Worm (Caenorhabditis elegans): ENCODE data around the gene Y38F1A.7.

The Y38F1A.7 gene

DNA sequence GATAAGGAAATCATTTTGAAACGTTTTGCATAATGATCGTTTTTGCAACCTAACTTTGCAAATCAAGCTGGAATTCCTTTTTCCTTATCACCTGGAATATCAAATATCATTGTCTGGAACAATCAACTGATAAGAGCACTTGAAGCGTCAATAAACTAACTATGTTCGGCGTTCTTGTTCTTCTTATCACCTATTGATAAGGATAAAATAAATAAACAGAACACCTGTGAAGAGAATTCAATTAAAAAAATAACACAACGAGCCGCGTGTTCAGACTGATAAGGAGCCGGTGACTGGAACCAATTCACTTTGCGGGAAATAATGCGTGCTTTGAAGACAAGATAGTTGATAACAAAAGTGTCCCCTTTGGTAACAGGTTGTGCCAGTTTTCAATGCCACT, 17.4 kb downstream of the Y38F1A.7 start, which contains the start of gene cyd-1:
TSS of gene cyd-1 (plus strand) at position 380 of the 400 bp plus-strand sequence.
- TF ChIP-seq php-3 (GFP tag; IDR thresholded peaks at IDR 0.05) = peak; percentile 94
- TF ChIP-seq duxl-1 (tag; optimal IDR thresholded peaks at IDR 0.05; ENCODE audit: poor library complexity) = no peak
- no peak for TF ChIP-seq fkh-10 (GFP tag; optimal IDR thresholded peaks at IDR 0.05)
- TF ChIP-seq mdl-1 (tag; optimal IDR thresholded peaks at IDR 0.05) = peak in 1 of 2 experiments; percentile 58
- peak; percentile 30; the same call in 1 of the 2 replicates for TF ChIP-seq pha-4 (GFP tag; IDR thresholded peaks at IDR 0.05)
- TF ChIP-seq pha-4 (tag; optimal IDR thresholded peaks at IDR 0.05) = peak; percentile 86
- TF ChIP-seq ztf-11 (tag; optimal IDR thresholded peaks at IDR 0.05) = no peak
- no peak for TF ChIP-seq fos-1 (tag; optimal IDR thresholded peaks at IDR 0.05)
- no peak for TF ChIP-seq spr-1 (tag; optimal IDR thresholded peaks at IDR 0.05)
- peak; percentile 78 for TF ChIP-seq lin-1 (GFP tag; IDR thresholded peaks at IDR 0.05)
- no peak for TF ChIP-seq Y48G9A.11 (GFP tag; IDR thresholded peaks at IDR 0.05)
- TF ChIP-seq hlh-11 (tag; optimal IDR thresholded peaks at IDR 0.05) = peak; percentile 93
- TF ChIP-seq nhr-111 (GFP tag; optimal IDR thresholded peaks at IDR 0.05) = no peak
- TF ChIP-seq lin-29 (GFP tag; IDR thresholded peaks at IDR 0.05) = no peak
- peak; percentile 69 for TF ChIP-seq nhr-102 (tag; optimal IDR thresholded peaks at IDR 0.05)
- peak; percentile 79 for TF ChIP-seq pqm-1 (tag; optimal IDR thresholded peaks at IDR 0.05)
- TF ChIP-seq nhr-10 (tag; optimal IDR thresholded peaks at IDR 0.05) = peak; percentile 12
- peak; percentile 35 to 48 for TF ChIP-seq unc-62 (GFP tag; optimal IDR thresholded peaks at IDR 0.05 in 1 of 2)
- no peak for TF ChIP-seq unc-62 (tag; optimal IDR thresholded peaks at IDR 0.05)
- TF ChIP-seq daf-16 (GFP tag; optimal IDR thresholded peaks at IDR 0.05) = peak in 1 of 2 experiments; percentile 34
- TF ChIP-seq daf-16 (tag; optimal IDR thresholded peaks at IDR 0.05) = peak; percentile 97
- peak; percentile 25 for TF ChIP-seq cey-2 (tag; optimal IDR thresholded peaks at IDR 0.05; ENCODE audit: borderline replicate concordance, insufficient read depth)
- no peak for TF ChIP-seq ztf-7 (tag; optimal IDR thresholded peaks at IDR 0.05)
- peak; percentile 43 for TF ChIP-seq nhr-48 (tag; optimal IDR thresholded peaks at IDR 0.05)
- peak; percentile 16 for TF ChIP-seq nhr-6 (tag; optimal IDR thresholded peaks at IDR 0.05)
- TF ChIP-seq dve-1 (tag; optimal IDR thresholded peaks at IDR 0.05; ENCODE audit: insufficient read depth) = peak; percentile 89
- TF ChIP-seq dmd-6 (GFP tag; IDR thresholded peaks at IDR 0.05) = peak; percentile 76
- TF ChIP-seq lin-39 (tag; optimal IDR thresholded peaks at IDR 0.05) = no peak
- no peak for TF ChIP-seq lin-38 (GFP tag; IDR thresholded peaks at IDR 0.05)
- peak; percentile 86 for TF ChIP-seq nhr-77 (tag; optimal IDR thresholded peaks at IDR 0.05)
- TF ChIP-seq hif-1 (tag; optimal IDR thresholded peaks at IDR 0.05) = peak in 1 of 2 experiments; percentile 8
- TF ChIP-seq ctbp-1 (GFP tag; IDR thresholded peaks at IDR 0.05) = no peak
- TF ChIP-seq mxl-3 (GFP tag; optimal IDR thresholded peaks at IDR 0.05) = peak; percentile 46
- TF ChIP-seq nhr-28 (tag; optimal IDR thresholded peaks at IDR 0.05) = peak; percentile 89
- TF ChIP-seq F37D6.2 (tag; optimal IDR thresholded peaks at IDR 0.05) = no peak
- peak; percentile 39 for TF ChIP-seq hlh-30 (tag; optimal IDR thresholded peaks at IDR 0.05; ENCODE audit: insufficient read depth)
- TF ChIP-seq daf-19 (GFP tag; conservative IDR thresholded peaks at IDR 0.05) = no peak
- TF ChIP-seq mep-1 (tag; optimal IDR thresholded peaks at IDR 0.05) = peak; percentile 2
- no peak for TF ChIP-seq jun-1 (tag; optimal IDR thresholded peaks at IDR 0.05)

- TF ChIP-seq unc-62 (GFP tag; optimal IDR thresholded peaks at IDR 0.05 in 1 of 2) (peak in 1 of 2 experiments; percentile 0), unc-62 (tag; optimal IDR thresholded peaks at IDR 0.05) (no peak), pha-4 (GFP tag; IDR thresholded peaks at IDR 0.05) (no peak), pha-4 (tag; optimal IDR thresholded peaks at IDR 0.05) (no peak)
Observed at ce11 chrII:12978658-12979057, 18.9 kb downstream of the Y38F1A.7 start.

DNA sequence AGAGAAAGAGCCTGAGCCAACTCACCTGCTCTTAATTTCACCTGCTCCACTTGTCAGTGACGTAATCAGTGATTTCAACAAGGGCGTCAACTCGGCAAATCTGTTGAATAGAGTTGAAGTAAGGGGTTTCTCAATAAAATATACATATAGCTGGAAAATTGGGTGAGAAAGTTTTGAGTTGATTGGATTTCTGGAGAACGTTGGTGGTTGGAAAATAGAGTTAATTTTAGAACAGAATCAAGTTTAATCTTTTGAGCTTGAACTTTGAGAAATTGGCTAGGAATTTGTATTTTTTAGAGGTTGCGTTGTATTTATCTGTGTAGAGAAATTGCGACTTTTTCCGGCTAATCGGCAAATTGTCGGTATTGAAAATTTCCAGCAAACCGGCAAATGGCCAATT, 28.0 kb downstream of the Y38F1A.7 start, which contains the start of gene Y38F1A.4:
TSS of gene Y38F1A.4 (minus strand) at position 101 of the 400 bp plus-strand sequence.
- TF ChIP-seq zip-11 (GFP tag; IDR thresholded peaks at IDR 0.05) (no peak), dmd-8 (GFP tag; IDR thresholded peaks at IDR 0.05) (no peak), arid-1 (GFP tag; conservative IDR thresholded peaks at IDR 0.05) (no peak), madf-9 (GFP tag; conservative IDR thresholded peaks at IDR 0.05) (no peak), madf-5 (GFP tag; IDR thresholded peaks at IDR 0.05) (no peak), zag-1 (tag; optimal IDR thresholded peaks at IDR 0.05) (no peak), nhr-6 (tag; optimal IDR thresholded peaks at IDR 0.05) (no peak), ceh-28 (tag; optimal IDR thresholded peaks at IDR 0.05) (no peak), ama-1 (optimal IDR thresholded peaks at IDR 0.05) (no peak), mdl-1 (tag; optimal IDR thresholded peaks at IDR 0.05) (no peak), F37D6.2 (tag; optimal IDR thresholded peaks at IDR 0.05) (no peak), T26A8.4 (GFP tag; IDR thresholded peaks at IDR 0.05) (no peak), F49E8.2 (tag; optimal IDR thresholded peaks at IDR 0.05; ENCODE audit: borderline replicate concordance) (no peak), duxl-1 (tag; optimal IDR thresholded peaks at IDR 0.05; ENCODE audit: poor library complexity) (no peak), Y5F2A.4 (GFP tag; optimal IDR thresholded peaks at IDR 0.05) (no peak)

Measured in whole organism, L4 larva.